Fruit fly (Drosophila melanogaster) whole organism, embryonic: ENCODE data around the gene ATPsynbeta.

ENCODE experiments used
- Abd-B ChIP-seq: fragments of 200-800 bp; sonication (Bioruptor generic); optimal IDR thresholded peaks from 2 replicates; lab custom pipeline; 2018; ENCODE audit warnings: missing biosample characterization, mild to moderate bottlenecking, missing genetic modification characterization, moderate library complexity
- Antp ChIP-seq: fragments of 200-800 bp; sonication (Bioruptor generic); optimal IDR thresholded peaks from 3 replicates; lab custom pipeline; 2016; ENCODE audit warnings: missing biosample characterization, missing genetic modification characterization
- CG1024 ChIP-seq: fragments of 200-800 bp; sonication (Bioruptor generic); IDR thresholded peaks from 2 replicates; pipeline ENCODE4 v1.3.6; 2022; ENCODE audit warnings: missing biosample characterization, missing genetic modification characterization
- CG11504 ChIP-seq: fragments of 200-800 bp; sonication (Bioruptor generic); optimal IDR thresholded peaks from 3 replicates; lab custom pipeline; 2019; ENCODE audit warnings: missing biosample characterization, mild to moderate bottlenecking, missing genetic modification characterization, moderate library complexity
- CG11560 ChIP-seq: fragments of 200-800 bp; sonication (Bioruptor generic); IDR thresholded peaks from 3 replicates; pipeline ENCODE4 v1.3.6; 2022; ENCODE audit warnings: missing biosample characterization, missing genetic modification characterization
- CG13424 ChIP-seq: fragments of 200-800 bp; sonication (Bioruptor generic); optimal IDR thresholded peaks from 2 replicates; lab custom pipeline; 2019; ENCODE audit warnings: missing biosample characterization, mild to moderate bottlenecking, missing genetic modification characterization, moderate library complexity
- CG14014 ChIP-seq: fragments of 200-800 bp; sonication (Bioruptor generic); IDR thresholded peaks from 2 replicates; pipeline ENCODE4 v1.3.6; 2022; ENCODE audit warnings: missing biosample characterization, missing genetic modification characterization
- CG14441 ChIP-seq: fragments of 200-800 bp; sonication (Bioruptor generic); IDR thresholded peaks from 2 replicates; pipeline ENCODE4 v1.3.6; 2022; ENCODE audit warnings: missing biosample characterization, missing genetic modification characterization
- CG14860 ChIP-seq: fragments of 200-800 bp; sonication (Bioruptor generic); IDR thresholded peaks from 3 replicates; pipeline ENCODE4 v1.3.6; 2022; ENCODE audit warnings: missing biosample characterization, missing genetic modification characterization; ENCODE audit not compliant: partially characterized antibody
- CG2712 ChIP-seq: fragments of 200-800 bp; optimal IDR thresholded peaks from 3 replicates; lab custom pipeline; 2019; ENCODE audit warnings: missing biosample characterization, mild to moderate bottlenecking, missing genetic modification characterization, moderate library complexity
- CG4282 ChIP-seq: fragments of 200-800 bp; sonication (Bioruptor generic); optimal IDR thresholded peaks from 2 replicates; lab custom pipeline; 2016; ENCODE audit warnings: missing biosample characterization, missing genetic modification characterization
- CG6654 ChIP-seq: fragments of 200-800 bp; sonication (Bioruptor generic); optimal IDR thresholded peaks from 2 replicates; lab custom pipeline; 2017; ENCODE audit warnings: missing biosample characterization, mild to moderate bottlenecking, missing genetic modification characterization
- CG6813 ChIP-seq: fragments of 200-800 bp; sonication (Bioruptor generic); optimal IDR thresholded peaks from 2 replicates; lab custom pipeline; 2017; ENCODE audit warnings: missing biosample characterization, missing genetic modification characterization, mild to moderate bottlenecking, moderate library complexity, missing genetic modification reagents
- CG7987 ChIP-seq: fragments of 200-800 bp; sonication (Bioruptor generic); optimal IDR thresholded peaks from 2 replicates; lab custom pipeline; 2018; ENCODE audit warnings: missing biosample characterization, mild to moderate bottlenecking, missing genetic modification characterization, moderate library complexity
- CG8924 ChIP-seq: fragments of 200-800 bp; optimal IDR thresholded peaks from 3 replicates; lab custom pipeline; 2019; ENCODE audit warnings: missing biosample characterization, mild to moderate bottlenecking, missing genetic modification characterization, moderate library complexity
- CG9215 ChIP-seq: fragments of 200-800 bp; sonication (Bioruptor generic); IDR thresholded peaks from 2 replicates; pipeline ENCODE4 v1.3.6; 2022; ENCODE audit warnings: missing biosample characterization, missing genetic modification characterization
- Gug ChIP-seq: fragments of 200-800 bp; sonication (Bioruptor generic); IDR thresholded peaks from 4 replicates; pipeline ENCODE4 v1.3.6; 2022; ENCODE audit warnings: missing biosample characterization, missing genetic modification characterization
- HLH3B ChIP-seq: fragments of 200-800 bp; sonication (Bioruptor generic); IDR thresholded peaks from 2 replicates; pipeline ENCODE4 v1.3.6; 2022; ENCODE audit warnings: missing biosample characterization, missing genetic modification characterization
- Hand ChIP-seq: fragments of 200-800 bp; sonication (Bioruptor generic); optimal IDR thresholded peaks from 2 replicates; lab custom pipeline; 2017; ENCODE audit warnings: mild to moderate bottlenecking, missing biosample characterization, missing genetic modification reagents, missing genetic modification characterization
- Jarid2 ChIP-seq: fragments of 200-800 bp; sonication (Bioruptor generic); optimal IDR thresholded peaks from 3 replicates; lab custom pipeline; 2017; ENCODE audit warnings: mild to moderate bottlenecking, missing biosample characterization, missing genetic modification reagents, missing genetic modification characterization
- Lpt ChIP-seq: fragments of >200 bp; optimal IDR thresholded peaks from 2 replicates; lab custom pipeline; 2018; ENCODE audit warnings: missing biosample characterization, missing genetic modification characterization
- Max ChIP-seq: fragments of 200-800 bp; sonication (Bioruptor generic); optimal IDR thresholded peaks from 2 replicates; lab custom pipeline; 2016; ENCODE audit warnings: missing biosample characterization, mild to moderate bottlenecking, missing genetic modification characterization
- Med ChIP-seq: fragments of 200-800 bp; sonication (Bioruptor generic); peaks from one replicate; lab custom pipeline; 2016; ENCODE audit warnings: missing biosample characterization, missing genetic modification characterization, mild to moderate bottlenecking, inconsistent platforms, moderate library complexity
- Mes4 ChIP-seq: fragments of 200-800 bp; sonication (Bioruptor generic); optimal IDR thresholded peaks from 2 replicates; lab custom pipeline; 2016; ENCODE audit warnings: missing biosample characterization, missing genetic modification characterization
- NfI ChIP-seq: fragments of 200-800 bp; sonication (Bioruptor generic); optimal IDR thresholded peaks from 3 replicates; lab custom pipeline; 2018; ENCODE audit warnings: missing biosample characterization, mild to moderate bottlenecking, missing genetic modification characterization, moderate library complexity
- Oaz ChIP-seq: fragments of 200-800 bp; sonication (Bioruptor generic); IDR thresholded peaks from 2 replicates; pipeline ENCODE4 v1.3.6; 2022; ENCODE audit warnings: missing biosample characterization, missing genetic modification characterization
- Rfx ChIP-seq: fragments of 200-800 bp; sonication (Bioruptor generic); IDR thresholded peaks from 2 replicates; pipeline ENCODE4 v1.3.6; 2022; ENCODE audit warnings: missing biosample characterization, missing genetic modification characterization
- Spps ChIP-seq: fragments of 200-800 bp; sonication (Bioruptor generic); optimal IDR thresholded peaks from 2 replicates; lab custom pipeline; 2018; ENCODE audit warnings: missing biosample characterization, mild to moderate bottlenecking, missing genetic modification characterization
- al ChIP-seq: fragments of 200-800 bp; sonication (Bioruptor generic); IDR thresholded peaks from 2 replicates; pipeline ENCODE4 v1.3.6; 2022; ENCODE audit warnings: missing biosample characterization, missing genetic modification characterization
- amos ChIP-seq: fragments of 200-800 bp; sonication (Bioruptor generic); IDR thresholded peaks from 2 replicates; pipeline ENCODE4 v1.3.6; 2022; ENCODE audit warnings: missing biosample characterization, missing genetic modification characterization; ENCODE audit not compliant: partially characterized antibody
- ash1 ChIP-seq: fragments of 200-800 bp; sonication (Bioruptor generic); optimal IDR thresholded peaks from 2 replicates; lab custom pipeline; 2018; ENCODE audit warnings: missing biosample characterization, mild to moderate bottlenecking, missing genetic modification characterization
- bcd ChIP-seq: fragments of 200-800 bp; sonication (Bioruptor generic); optimal IDR thresholded peaks from 2 replicates; lab custom pipeline; 2017; ENCODE audit warnings: missing biosample characterization, mild to moderate bottlenecking, missing genetic modification characterization
- br ChIP-seq: fragments of >200 bp; optimal IDR thresholded peaks from 2 replicates; lab custom pipeline; 2017
- cg ChIP-seq: fragments of 200-800 bp; sonication (Bioruptor generic); optimal IDR thresholded peaks from 3 replicates; lab custom pipeline; 2019; ENCODE audit warnings: missing biosample characterization, mild to moderate bottlenecking, missing genetic modification characterization, moderate library complexity
- ci ChIP-seq: fragments of 200-800 bp; sonication (Bioruptor generic); IDR thresholded peaks from 3 replicates; pipeline ENCODE4 v1.3.6; 2022; ENCODE audit warnings: missing biosample characterization, missing genetic modification characterization
- dpn ChIP-seq, 2 experiments: fragments of 200-800 bp; sonication (Bioruptor generic); optimal IDR thresholded peaks; 3 replicates each; lab custom pipeline; 2016; ENCODE audit warnings: missing biosample characterization in 2 of 2, missing genetic modification characterization in 2 of 2
- ems ChIP-seq: fragments of 200-800 bp; sonication (Bioruptor generic); optimal IDR thresholded peaks from 3 replicates; lab custom pipeline; 2016; ENCODE audit warnings: missing biosample characterization, missing genetic modification characterization
- exex ChIP-seq: fragments of 200-800 bp; sonication (Bioruptor generic); optimal IDR thresholded peaks from 4 replicates; lab custom pipeline; 2018; ENCODE audit warnings: missing biosample characterization, mild to moderate bottlenecking, missing genetic modification characterization, moderate library complexity
- eyg ChIP-seq: fragments of 200-800 bp; sonication (Bioruptor generic); optimal IDR thresholded peaks from 3 replicates; lab custom pipeline; 2016; ENCODE audit warnings: missing biosample characterization, missing genetic modification characterization
- gcm2 ChIP-seq: fragments of 200-800 bp; sonication (Bioruptor generic); optimal IDR thresholded peaks from 2 replicates; lab custom pipeline; 2016; ENCODE audit warnings: missing biosample characterization, missing genetic modification characterization
- gem ChIP-seq: fragments of 200-800 bp; sonication (Bioruptor generic); optimal IDR thresholded peaks from 2 replicates; lab custom pipeline; 2019; ENCODE audit warnings: missing biosample characterization, mild to moderate bottlenecking, missing genetic modification characterization, moderate library complexity
- ham ChIP-seq: fragments of 200-800 bp; sonication (Bioruptor generic); IDR thresholded peaks from 2 replicates; pipeline ENCODE4 v1.3.6; 2022; ENCODE audit warnings: missing biosample characterization, missing genetic modification characterization
- nmo ChIP-seq: fragments of 200-800 bp; sonication (Bioruptor generic); optimal IDR thresholded peaks from 2 replicates; lab custom pipeline; 2018; ENCODE audit warnings: missing biosample characterization, mild to moderate bottlenecking, missing genetic modification characterization, moderate library complexity
- pb ChIP-seq: fragments of 200-800 bp; sonication (Bioruptor generic); optimal IDR thresholded peaks from 3 replicates; lab custom pipeline; 2016; ENCODE audit warnings: missing biosample characterization, missing genetic modification characterization
- prd ChIP-seq, 3 experiments: fragments of >200 bp in 2 of 3; fragments of 200-800 bp in 1 of 3; sonication (Bioruptor generic) in 1 of 3; optimal IDR thresholded peaks in 2 of 3; IDR thresholded peaks in 1 of 3; 2 replicates in 2 of 3; 3 replicates in 1 of 3; pipeline versions ENCODE4 v1.3.6 to Lab custom; 2017 to 2022; ENCODE audit warnings: missing biosample characterization in 1 of 3, missing genetic modification characterization in 1 of 3
- ro ChIP-seq: fragments of 200-800 bp; sonication (Bioruptor generic); IDR thresholded peaks from 2 replicates; pipeline ENCODE4 v1.3.6; 2022; ENCODE audit warnings: missing biosample characterization, missing genetic modification characterization
- scrt ChIP-seq: fragments of 200-800 bp; sonication (Bioruptor generic); optimal IDR thresholded peaks from 2 replicates; lab custom pipeline; 2018; ENCODE audit warnings: missing biosample characterization, mild to moderate bottlenecking, missing genetic modification characterization, moderate library complexity
- tio ChIP-seq: fragments of 200-800 bp; sonication (Bioruptor generic); optimal IDR thresholded peaks from 2 replicates; lab custom pipeline; 2017; ENCODE audit warnings: missing biosample characterization, missing genetic modification characterization, inconsistent platforms
- trh ChIP-seq: fragments of 200-800 bp; sonication (Bioruptor generic); optimal IDR thresholded peaks from 2 replicates; lab custom pipeline; 2016; ENCODE audit warnings: missing biosample characterization, missing genetic modification characterization
- zfh1 ChIP-seq: fragments of 200-800 bp; sonication (Bioruptor generic); IDR thresholded peaks from 3 replicates; pipeline ENCODE4 v1.3.6; 2022; ENCODE audit warnings: missing biosample characterization, missing genetic modification characterization

ATPsynbeta gene

DNA sequence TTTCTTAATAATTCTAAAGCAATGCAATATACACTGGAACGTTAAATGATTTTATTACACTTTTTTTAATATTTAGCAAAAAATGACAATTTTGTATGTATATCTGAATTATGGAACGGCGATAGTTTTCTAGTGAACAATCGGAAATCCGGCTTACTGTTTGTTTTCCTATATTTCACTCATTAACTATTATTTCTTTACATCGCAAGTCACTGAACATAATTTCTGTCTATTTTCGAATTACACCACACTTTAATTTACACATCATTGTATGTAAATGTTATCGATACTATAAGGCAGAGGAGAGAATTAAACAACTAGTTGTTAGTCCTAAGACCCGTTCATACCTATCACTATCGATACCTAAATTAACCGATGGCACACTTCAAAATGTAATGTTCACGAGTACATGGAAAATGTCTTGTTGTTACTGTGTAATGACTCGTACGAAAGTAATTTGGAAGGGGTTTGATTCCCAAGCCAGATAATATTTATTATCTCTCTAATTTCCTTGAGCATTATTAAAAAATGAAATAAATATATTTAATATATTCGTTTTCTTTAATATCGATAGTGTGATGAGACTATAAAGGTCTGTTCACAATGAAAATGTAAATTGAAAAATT, 4.4 kb upstream of the ATPsynbeta start, which contains the start of gene PlexA (continued):
- TF ChIP-seq CG8924 (tag; lab: Kevin White, UChicago) (peak; percentile 76), gem (tag; lab: Kevin White, UChicago) (peak; percentile 93), CG4282 (GFP tag; lab: Kevin White, UChicago) (peak; percentile 48), nmo (GFP tag; lab: Kevin White, UChicago) (peak; percentile 97), ham (GFP tag; lab: Robert Waterston, UW) (no peak; the same call in 1 of the 2 replicates), ro (GFP tag; lab: Robert Waterston, UW) (no peak; the same call in 1 of the 2 replicates), Lpt (no peak), ci (GFP tag; lab: Robert Waterston, UW) (peak; percentile 92), dpn (GFP tag; optimal IDR thresholded peaks at IDR 0.05; lab: Kevin White, UChicago) (peak; percentile 71 to 90), Abd-B (GFP tag; lab: Kevin White, UChicago) (peak; percentile 99), CG7987 (GFP tag; lab: Kevin White, UChicago) (peak; percentile 30), CG1024 (GFP tag; lab: Robert Waterston, UW) (peak; percentile 98), ash1 (no peak), CG14441 (GFP tag; lab: Robert Waterston, UW) (peak; percentile 96), tio (GFP tag; lab: Kevin White, UChicago) (peak; percentile 91), CG9215 (peak; percentile 92), zfh1 (GFP tag; lab: Robert Waterston, UW) (peak; percentile 94), bcd (GFP tag; lab: Kevin White, UChicago) (peak; percentile 90), Antp (GFP tag; lab: Kevin White, UChicago) (peak; percentile 62), NfI (GFP tag; lab: Kevin White, UChicago) (peak; percentile 89), CG6654 (GFP tag; lab: Kevin White, UChicago) (peak; percentile 52), br (lab: Kevin White, UChicago) (no peak), Max (GFP tag; lab: Kevin White, UChicago) (peak; percentile 61), Spps (tag; lab: Kevin White, UChicago) (peak; percentile 47), trh (GFP tag; lab: Kevin White, UChicago) (peak; percentile 58), Mes4 (GFP tag; lab: Kevin White, UChicago) (no peak), al (GFP tag; lab: Robert Waterston, UW) (peak; percentile 95), exex (no peak), scrt (GFP tag; lab: Kevin White, UChicago) (peak; percentile 54), CG2712 (tag; lab: Kevin White, UChicago) (peak; percentile 90), Oaz (GFP tag; lab: Robert Waterston, UW) (peak; percentile 73), Hand (peak; percentile 26), eyg (GFP tag; lab: Kevin White, UChicago) (no peak), CG11504 (tag; lab: Kevin White, UChicago) (peak; percentile 89), gcm2 (no peak), Gug (peak; percentile 96), CG11560 (tag; lab: Robert Waterston, UW) (no peak; the same call in 2 of the 3 replicates), CG6813 (GFP tag; lab: Kevin White, UChicago) (peak; percentile 5), CG13424 (tag; lab: Kevin White, UChicago) (peak; percentile 85), HLH3B (GFP tag; lab: Robert Waterston, UW) (peak; percentile 94), Jarid2 (no peak), cg (GFP tag; lab: Kevin White, UChicago) (no peak), ems (GFP tag; lab: Kevin White, UChicago) (peak; percentile 53), amos (GFP tag; lab: Robert Waterston, UW) (peak; percentile 76), pb (GFP tag; lab: Kevin White, UChicago) (no peak), CG14014 (peak; percentile 97), Rfx (peak; percentile 97), Med (GFP tag; lab: Kevin White, UChicago) (peak; percentile 90), prd (optimal IDR thresholded peaks at IDR 0.05; lab: Kevin White, UChicago) (no peak), prd (GFP tag; IDR thresholded peaks at IDR 0.05; lab: Robert Waterston, UW) (peak; percentile 98), CG14860 (GFP tag; lab: Robert Waterston, UW) (peak; percentile 58)
